Worm (Caenorhabditis elegans) whole organism, L1 larva: ENCODE results near the gene frpr-17.

ENCODE experiments used
- ama-1 ChIP-seq: fragments of 150-350 bp; optimal IDR thresholded peaks from 2 replicates; lab custom pipeline; 2014
- blmp-1 ChIP-seq: fragments of 150-350 bp; optimal IDR thresholded peaks from 2 replicates; lab custom pipeline; 2014; ENCODE audit warnings: missing biosample characterization, missing genetic modification characterization
- elt-2 ChIP-seq: sonication (generic microtip); optimal IDR thresholded peaks from 2 replicates; lab custom pipeline; 2016; ENCODE audit warnings: missing genetic modification characterization, mild to moderate bottlenecking, inconsistent platforms, missing compliant biosample characterization, missing genetic modification reagents
- lin-14 ChIP-seq: fragments of 200-800 bp; sonication (Bioruptor generic); optimal IDR thresholded peaks from 2 replicates; lab custom pipeline; 2018; ENCODE audit warnings: mild to moderate bottlenecking, missing genetic modification characterization, moderate library complexity, missing compliant biosample characterization
- lin-35 ChIP-seq, 2 experiments: fragments of 150-350 bp; optimal IDR thresholded peaks; 2 replicates each; lab custom pipeline; 2014; ENCODE audit warnings: missing biosample characterization in 2 of 2, missing genetic modification characterization in 2 of 2, missing genetic modification reagents in 2 of 2
- nhr-12 ChIP-seq: sonication (generic microtip); optimal IDR thresholded peaks from 2 replicates; lab custom pipeline; 2017; ENCODE audit warnings: missing biosample characterization, missing genetic modification characterization
- pax-3 ChIP-seq: fragments of 200-800 bp; sonication (Bioruptor generic); optimal IDR thresholded peaks from 2 replicates; lab custom pipeline; 2018; ENCODE audit warnings: mild to moderate bottlenecking, missing genetic modification characterization, moderate library complexity, missing compliant biosample characterization
- snpc-4 ChIP-seq: fragments of 150-350 bp; optimal IDR thresholded peaks from 2 replicates; lab custom pipeline; 2014; ENCODE audit warnings: missing biosample characterization, missing genetic modification characterization
- sptf-1 ChIP-seq: fragments of 150-350 bp; optimal IDR thresholded peaks from 2 replicates; lab custom pipeline; 2014; ENCODE audit warnings: missing biosample characterization, missing genetic modification characterization
- unc-130 ChIP-seq: fragments of 150-350 bp; optimal IDR thresholded peaks from 2 replicates; lab custom pipeline; 2017; ENCODE audit warnings: missing biosample characterization, missing genetic modification characterization, inconsistent platforms
- unc-30 ChIP-seq: sonication (generic microtip); optimal IDR thresholded peaks from 2 replicates; lab custom pipeline; 2017; ENCODE audit warnings: missing biosample characterization, missing genetic modification characterization
- zag-1 ChIP-seq: fragments of 150-350 bp; optimal IDR thresholded peaks from 2 replicates; lab custom pipeline; 2014; ENCODE audit warnings: missing biosample characterization, missing genetic modification characterization

DNA sequence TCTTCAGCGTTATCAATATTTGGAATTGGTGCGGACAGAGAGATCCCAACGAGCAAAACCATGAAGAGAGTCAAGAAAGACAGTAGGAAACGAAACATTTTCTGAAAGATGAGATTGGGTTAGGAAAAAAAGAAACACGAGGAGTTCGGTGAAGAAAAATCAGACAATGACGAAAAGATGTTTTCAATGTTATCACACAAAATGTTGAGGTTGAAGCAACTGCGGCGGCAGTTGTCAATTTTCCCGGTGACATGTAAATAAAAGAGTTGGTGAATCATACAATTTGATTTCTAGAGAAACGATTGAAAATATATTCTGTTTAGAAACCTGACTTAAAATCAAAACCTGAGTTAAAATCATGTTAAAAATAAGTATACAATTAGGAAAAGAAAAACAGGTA, 47.8 kb downstream of the frpr-17 start, which contains the start of gene F23D12.7:
- TF ChIP-seq ama-1 (lab: Kevin White, UChicago) (no peak), nhr-12 (tag; lab: Kevin White, UChicago) (no peak), elt-2 (no peak), pax-3 (tag; lab: Kevin White, UChicago) (no peak), blmp-1 (tag; lab: Kevin White, UChicago) (no peak), lin-14 (GFP tag; lab: Kevin White, UChicago) (no peak), sptf-1 (no peak), lin-35 (GFP tag; optimal IDR thresholded peaks at IDR 0.05; lab: Kevin White, UChicago) (no peak), unc-30 (tag; lab: Kevin White, UChicago) (no peak), zag-1 (no peak), unc-130 (no peak), snpc-4 (tag; lab: Kevin White, UChicago) (no peak)
